Worm (Caenorhabditis elegans) whole organism, L4/young adult: Measurements from ENCODE around the gene sbsp-1.

Experiments used
- W03F9.2 ChIP-seq: fragments of 150-350 bp; optimal IDR thresholded peaks from 2 replicates; lab custom pipeline; 2014; ENCODE audit warnings: missing biosample characterization, missing genetic modification characterization
- dao-5 ChIP-seq: sonication (generic microtip); optimal IDR thresholded peaks from 2 replicates; lab custom pipeline; 2016; ENCODE audit warnings: missing genotype, missing genetic modification characterization, moderate library complexity, missing compliant biosample characterization
- him-1 ChIP-seq: sonication (generic microtip); optimal IDR thresholded peaks from 2 replicates; lab custom pipeline; 2016; ENCODE audit warnings: missing genotype, missing genetic modification reagents, missing genetic modification characterization, missing compliant biosample characterization

ce11 chrIII:10819257-10819656 is 13.5 kb upstream of the sbsp-1 start:
- TF ChIP-seq him-1 (tag; lab: Kevin White, UChicago) = no peak
- no peak for TF ChIP-seq W03F9.2 (tag; lab: Kevin White, UChicago)
- TF ChIP-seq dao-5 (tag; lab: Kevin White, UChicago) = no peak
